Fruit fly (Drosophila melanogaster): ENCODE data around the gene vls.

Gene vls

DNA sequence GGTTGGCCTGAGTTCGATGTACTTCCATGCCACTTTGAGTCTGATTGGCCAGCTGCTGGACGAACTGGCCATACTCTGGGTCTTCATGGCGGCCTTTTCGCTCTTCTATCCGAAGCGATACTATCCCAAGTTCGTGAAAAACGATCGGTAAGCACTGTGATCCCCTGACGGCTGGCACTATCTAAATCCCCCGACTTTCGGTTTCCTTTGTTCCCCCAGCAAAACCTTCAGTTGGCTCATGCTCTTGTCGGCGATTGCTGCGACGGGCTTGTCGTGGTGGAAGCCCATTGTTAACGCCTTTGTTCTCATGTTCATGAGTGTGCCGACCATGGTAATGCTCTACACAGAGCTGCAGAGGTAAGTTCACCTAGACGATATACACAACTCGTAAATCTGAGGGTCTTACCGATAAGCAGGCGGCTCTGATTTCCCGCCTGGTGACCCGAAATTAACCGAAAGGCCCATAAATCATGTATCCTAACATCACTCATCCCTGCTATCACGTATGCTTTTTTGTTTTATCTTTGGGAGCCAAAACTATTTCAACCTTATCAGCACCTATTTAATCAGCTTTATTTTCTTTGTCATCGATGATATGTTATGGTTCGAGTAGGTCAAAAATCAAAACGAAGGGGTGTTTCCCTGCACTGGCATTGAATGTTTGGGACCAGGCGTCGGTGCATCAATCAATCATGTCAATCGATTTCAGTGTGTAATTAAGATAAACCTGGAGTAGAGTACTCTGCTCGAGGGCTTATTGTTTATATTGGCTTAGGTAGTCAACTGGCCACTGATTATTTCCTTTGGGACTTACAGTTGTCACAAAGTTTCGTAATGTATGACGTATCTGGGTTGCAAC is 3.9 kb upstream of the vls start (continued):
- TF ChIP-seq prd (optimal IDR thresholded peaks at IDR 0.05) (no peak), prd (GFP tag; IDR thresholded peaks at IDR 0.05) (no peak), ind (GFP tag; optimal IDR thresholded peaks at IDR 0.05) (no peak), dmrt11E (tag; optimal IDR thresholded peaks at IDR 0.05) (peak; percentile 6), vfl (GFP tag; optimal IDR thresholded peaks at IDR 0.05) (no peak), pzg (GFP tag; optimal IDR thresholded peaks at IDR 0.05) (no peak), CG1832 (GFP tag; optimal IDR thresholded peaks at IDR 0.05) (no peak), scrt (GFP tag; optimal IDR thresholded peaks at IDR 0.05) (no peak), sna (GFP tag; IDR thresholded peaks at IDR 0.05; ENCODE audit: partially characterized antibody) (no peak), CG15514 (GFP tag; optimal IDR thresholded peaks at IDR 0.05) (no peak), mirr (GFP tag; optimal IDR thresholded peaks at IDR 0.05) (peak; percentile 40), repo (GFP tag; optimal IDR thresholded peaks at IDR 0.05) (no peak), CG11695 (GFP tag; IDR thresholded peaks at IDR 0.05) (no peak), Xrp1 (GFP tag; IDR thresholded peaks at IDR 0.05) (no peak), CG2129 (GFP tag; IDR thresholded peaks at IDR 0.05; ENCODE audit: partially characterized antibody) (no peak), Stat92E (GFP tag; optimal IDR thresholded peaks at IDR 0.05) (no peak), CG16813 (GFP tag; IDR thresholded peaks at IDR 0.05; ENCODE audit: partially characterized antibody) (no peak), ase (GFP tag; IDR thresholded peaks at IDR 0.05) (no peak), Atf6 (GFP tag; IDR thresholded peaks at IDR 0.05) (no peak), tin (GFP tag; optimal IDR thresholded peaks at IDR 0.05) (no peak), Ssrp (tag; optimal IDR thresholded peaks at IDR 0.05) (no peak), CG2889 (GFP tag; IDR thresholded peaks at IDR 0.05) (no peak), toy (GFP tag; IDR thresholded peaks at IDR 0.05) (no peak), Rfx (GFP tag; IDR thresholded peaks at IDR 0.05) (no peak), Med (GFP tag) (peak; percentile 5), YL-1 (GFP tag; optimal IDR thresholded peaks at IDR 0.05) (no peak), CG9609 (GFP tag; optimal IDR thresholded peaks at IDR 0.05) (no peak), CG11398 (GFP tag; optimal IDR thresholded peaks at IDR 0.05) (no peak), CG13296 (GFP tag; optimal IDR thresholded peaks at IDR 0.05) (peak; percentile 21), ewg (GFP tag; optimal IDR thresholded peaks at IDR 0.05) (no peak), Oli (tag; optimal IDR thresholded peaks at IDR 0.05) (no peak), pfk (GFP tag; optimal IDR thresholded peaks at IDR 0.05) (no peak), Ptx1 (GFP tag; IDR thresholded peaks at IDR 0.05) (no peak), dimm (GFP tag; IDR thresholded peaks at IDR 0.05) (no peak), CG13894 (tag; optimal IDR thresholded peaks at IDR 0.05) (peak; percentile 50), CG10543 (GFP tag; optimal IDR thresholded peaks at IDR 0.05) (peak; percentile 13), Sin3A (optimal IDR thresholded peaks at IDR 0.05) (no peak), CG10431 (GFP tag; optimal IDR thresholded peaks at IDR 0.05) (no peak), Sry-δ (GFP tag; optimal IDR thresholded peaks at IDR 0.05) (no peak), her (GFP tag; optimal IDR thresholded peaks at IDR 0.05) (no peak), sc (optimal IDR thresholded peaks at IDR 0.05) (no peak), sc (GFP tag; optimal IDR thresholded peaks at IDR 0.05) (no peak), CG10462 (GFP tag; optimal IDR thresholded peaks at IDR 0.05) (no peak), Antp (GFP tag; optimal IDR thresholded peaks at IDR 0.05) (no peak), CG18599 (GFP tag; optimal IDR thresholded peaks at IDR 0.05) (peak; percentile 19), Hmr (GFP tag; optimal IDR thresholded peaks at IDR 0.05) (no peak), row (GFP tag; IDR thresholded peaks at IDR 0.05) (no peak), CG17829 (tag; optimal IDR thresholded peaks at IDR 0.05) (no peak), D19A (tag; optimal IDR thresholded peaks at IDR 0.05) (peak; percentile 83), CG8281 (tag; optimal IDR thresholded peaks at IDR 0.05) (no peak)

Measured in whole organism, embryonic.